Fruit fly (Drosophila melanogaster) whole organism, embryonic: ENCODE measurements around the gene Spt20.
A peak's percentile ranks its signal among the peaks of the same experiment; 100 is the strongest.

Source experiments
- Bteb2 ChIP-seq: fragments of 200-800 bp; sonication (Bioruptor generic); optimal IDR thresholded peaks from 2 replicates; lab custom pipeline; 2016; ENCODE audit warnings: missing biosample characterization, missing genetic modification characterization
- CG11093 ChIP-seq: fragments of 200-800 bp; sonication (Bioruptor generic); IDR thresholded peaks from 3 replicates; pipeline ENCODE4 v1.3.6; 2022; ENCODE audit warnings: missing biosample characterization, missing genetic modification characterization
- CG11456 ChIP-seq: fragments of 200-800 bp; sonication (Bioruptor generic); IDR thresholded peaks from 3 replicates; pipeline ENCODE4 v1.3.6; 2022; ENCODE audit warnings: missing biosample characterization, missing genetic modification characterization
- CG13624 ChIP-seq: fragments of 200-800 bp; sonication (Bioruptor generic); optimal IDR thresholded peaks from 2 replicates; lab custom pipeline; 2016; ENCODE audit warnings: missing biosample characterization, missing genetic modification characterization
- CG14965 ChIP-seq: fragments of 200-800 bp; sonication (Bioruptor generic); optimal IDR thresholded peaks from 2 replicates; lab custom pipeline; 2016; ENCODE audit warnings: missing biosample characterization, missing genetic modification characterization, borderline replicate concordance
- CG15514 ChIP-seq: fragments of 200-800 bp; sonication (Bioruptor generic); optimal IDR thresholded peaks from 3 replicates; lab custom pipeline; 2017; ENCODE audit warnings: missing biosample characterization, missing genetic modification characterization, mild to moderate bottlenecking, moderate library complexity, missing genetic modification reagents
- CG17361 ChIP-seq: fragments of 200-800 bp; sonication (Bioruptor generic); IDR thresholded peaks from 3 replicates; pipeline ENCODE4 v1.3.6; 2022; ENCODE audit warnings: missing biosample characterization, missing genetic modification characterization
- CG17385 ChIP-seq: fragments of 200-800 bp; sonication (Bioruptor generic); optimal IDR thresholded peaks from 3 replicates; lab custom pipeline; 2018; ENCODE audit warnings: missing biosample characterization, mild to moderate bottlenecking, missing genetic modification characterization
- CG18476 ChIP-seq: fragments of 200-800 bp; sonication (Bioruptor generic); optimal IDR thresholded peaks from 2 replicates; lab custom pipeline; 2016; ENCODE audit warnings: missing biosample characterization, mild to moderate bottlenecking, missing genetic modification characterization
- CG2120 ChIP-seq: fragments of 200-800 bp; sonication (Bioruptor generic); optimal IDR thresholded peaks from 3 replicates; lab custom pipeline; 2016; ENCODE audit warnings: missing biosample characterization, missing genetic modification characterization
- CG2129 ChIP-seq: fragments of 200-800 bp; sonication (Bioruptor generic); IDR thresholded peaks from 2 replicates; pipeline ENCODE4 v1.3.6; 2022; ENCODE audit warnings: missing biosample characterization, missing genetic modification characterization; ENCODE audit not compliant: partially characterized antibody
- CG4360 ChIP-seq: fragments of 200-800 bp; sonication (Bioruptor generic); IDR thresholded peaks from 2 replicates; pipeline ENCODE4 v1.3.6; 2022; ENCODE audit warnings: missing biosample characterization, missing genetic modification characterization
- CG7963 ChIP-seq: fragments of 200-800 bp; sonication (Bioruptor generic); IDR thresholded peaks from 3 replicates; pipeline ENCODE4 v1.3.6; 2022; ENCODE audit warnings: missing biosample characterization, missing genetic modification characterization; ENCODE audit not compliant: partially characterized antibody
- Eip74EF ChIP-seq, 2 experiments: fragments of 200-800 bp in 1 of 2; fragments of >200 bp in 1 of 2; sonication (Bioruptor generic) in 1 of 2; optimal IDR thresholded peaks; 2 replicates each; lab custom pipeline; 2017 to 2019; ENCODE audit warnings: missing biosample characterization in 2 of 2, missing genetic modification characterization in 2 of 2, mild to moderate bottlenecking in 1 of 2, moderate library complexity in 1 of 2
- Gsc ChIP-seq: fragments of 200-800 bp; sonication (Bioruptor generic); IDR thresholded peaks from 2 replicates; pipeline ENCODE4 v1.3.6; 2022; ENCODE audit warnings: missing biosample characterization, missing genetic modification characterization
- HHEX ChIP-seq: fragments of 200-800 bp; sonication (Bioruptor generic); optimal IDR thresholded peaks from 3 replicates; lab custom pipeline; 2017; ENCODE audit warnings: missing biosample characterization, mild to moderate bottlenecking, missing genetic modification characterization, missing genetic modification reagents
- HLH54F ChIP-seq: fragments of 200-800 bp; sonication (Bioruptor generic); optimal IDR thresholded peaks from 3 replicates; lab custom pipeline; 2016; ENCODE audit warnings: missing biosample characterization, missing genetic modification characterization
- Hmx ChIP-seq: fragments of 200-800 bp; sonication (Bioruptor generic); optimal IDR thresholded peaks from 2 replicates; lab custom pipeline; 2016; ENCODE audit warnings: missing biosample characterization, missing genetic modification characterization
- Oli ChIP-seq: fragments of 200-800 bp; sonication (Bioruptor generic); optimal IDR thresholded peaks from 2 replicates; lab custom pipeline; 2018; ENCODE audit warnings: missing biosample characterization, mild to moderate bottlenecking, missing genetic modification characterization, moderate library complexity
- Sin3A ChIP-seq: fragments of >200 bp; optimal IDR thresholded peaks from 2 replicates; lab custom pipeline; 2018
- Sry-δ ChIP-seq: fragments of 200-800 bp; sonication (Bioruptor generic); optimal IDR thresholded peaks from 2 replicates; lab custom pipeline; 2016; ENCODE audit warnings: missing biosample characterization, missing genetic modification characterization
- YL-1 ChIP-seq: fragments of 200-800 bp; sonication (Bioruptor generic); optimal IDR thresholded peaks from 3 replicates; lab custom pipeline; 2017; ENCODE audit warnings: missing biosample characterization, mild to moderate bottlenecking, missing genetic modification characterization
- al ChIP-seq: fragments of 200-800 bp; sonication (Bioruptor generic); IDR thresholded peaks from 2 replicates; pipeline ENCODE4 v1.3.6; 2022; ENCODE audit warnings: missing biosample characterization, missing genetic modification characterization
- chinmo ChIP-seq: fragments of 200-800 bp; sonication (Bioruptor generic); IDR thresholded peaks from 4 replicates; pipeline ENCODE4 v1.3.6; 2022; ENCODE audit warnings: missing biosample characterization, missing genetic modification characterization; ENCODE audit not compliant: partially characterized antibody
- dysf ChIP-seq: fragments of 200-800 bp; sonication (Bioruptor generic); IDR thresholded peaks from 3 replicates; pipeline ENCODE4 v1.3.6; 2022; ENCODE audit warnings: missing biosample characterization, missing genetic modification characterization
- eve ChIP-seq, 2 experiments: fragments of >200 bp; optimal IDR thresholded peaks; 2 replicates each; lab custom pipeline; 2017; ENCODE audit warnings: missing biosample characterization in 2 of 2, missing genetic modification characterization in 2 of 2
- ewg ChIP-seq: fragments of 200-800 bp; sonication (Bioruptor generic); optimal IDR thresholded peaks from 3 replicates; lab custom pipeline; 2017; ENCODE audit warnings: mild to moderate bottlenecking, missing biosample characterization, missing genetic modification reagents, missing genetic modification characterization
- ham ChIP-seq: fragments of 200-800 bp; sonication (Bioruptor generic); IDR thresholded peaks from 2 replicates; pipeline ENCODE4 v1.3.6; 2022; ENCODE audit warnings: missing biosample characterization, missing genetic modification characterization
- hth ChIP-seq: fragments of >200 bp; optimal IDR thresholded peaks from 2 replicates; lab custom pipeline; 2017; ENCODE audit warnings: inconsistent platforms
- mam ChIP-seq: fragments of 200-800 bp; sonication (Bioruptor generic); optimal IDR thresholded peaks from 3 replicates; lab custom pipeline; 2016; ENCODE audit warnings: missing biosample characterization, missing genetic modification characterization
- nmo ChIP-seq: fragments of 200-800 bp; sonication (Bioruptor generic); optimal IDR thresholded peaks from 2 replicates; lab custom pipeline; 2018; ENCODE audit warnings: missing biosample characterization, mild to moderate bottlenecking, missing genetic modification characterization, moderate library complexity
- otp ChIP-seq: fragments of 200-800 bp; sonication (Bioruptor generic); IDR thresholded peaks from 3 replicates; pipeline ENCODE4, ENCODE4 v1.3.6; 2022; ENCODE audit warnings: missing biosample characterization, missing genetic modification characterization
- rib ChIP-seq: fragments of 200-800 bp; sonication (Bioruptor generic); IDR thresholded peaks from 2 replicates; pipeline ENCODE4 v1.3.6; 2022; ENCODE audit warnings: missing biosample characterization, missing genetic modification characterization
- ro ChIP-seq: fragments of 200-800 bp; sonication (Bioruptor generic); IDR thresholded peaks from 2 replicates; pipeline ENCODE4 v1.3.6; 2022; ENCODE audit warnings: missing biosample characterization, missing genetic modification characterization
- sim ChIP-seq: fragments of 200-800 bp; sonication (Bioruptor generic); IDR thresholded peaks from 2 replicates; pipeline ENCODE4 v1.3.6; 2022; ENCODE audit warnings: missing biosample characterization, missing genetic modification characterization
- slbo ChIP-seq: fragments of 200-800 bp; sonication (Bioruptor generic); IDR thresholded peaks from 2 replicates; pipeline ENCODE4 v1.3.6; 2022; ENCODE audit warnings: missing biosample characterization, missing genetic modification characterization
- so ChIP-seq: fragments of 200-800 bp; sonication (Bioruptor generic); IDR thresholded peaks from 3 replicates; pipeline ENCODE4 v1.3.6; 2022; ENCODE audit warnings: missing biosample characterization, missing genetic modification characterization
- sr ChIP-seq: fragments of 200-800 bp; sonication (Bioruptor generic); IDR thresholded peaks from 3 replicates; pipeline ENCODE4 v1.3.6; 2022; ENCODE audit warnings: missing biosample characterization, missing genetic modification characterization
- stwl ChIP-seq: fragments of 200-800 bp; sonication (Bioruptor generic); optimal IDR thresholded peaks from 3 replicates; lab custom pipeline; 2018; ENCODE audit warnings: missing biosample characterization, mild to moderate bottlenecking, missing genetic modification characterization, moderate library complexity
- tio ChIP-seq: fragments of 200-800 bp; sonication (Bioruptor generic); optimal IDR thresholded peaks from 2 replicates; lab custom pipeline; 2017; ENCODE audit warnings: missing biosample characterization, missing genetic modification characterization, inconsistent platforms

The Spt20 gene

DNA sequence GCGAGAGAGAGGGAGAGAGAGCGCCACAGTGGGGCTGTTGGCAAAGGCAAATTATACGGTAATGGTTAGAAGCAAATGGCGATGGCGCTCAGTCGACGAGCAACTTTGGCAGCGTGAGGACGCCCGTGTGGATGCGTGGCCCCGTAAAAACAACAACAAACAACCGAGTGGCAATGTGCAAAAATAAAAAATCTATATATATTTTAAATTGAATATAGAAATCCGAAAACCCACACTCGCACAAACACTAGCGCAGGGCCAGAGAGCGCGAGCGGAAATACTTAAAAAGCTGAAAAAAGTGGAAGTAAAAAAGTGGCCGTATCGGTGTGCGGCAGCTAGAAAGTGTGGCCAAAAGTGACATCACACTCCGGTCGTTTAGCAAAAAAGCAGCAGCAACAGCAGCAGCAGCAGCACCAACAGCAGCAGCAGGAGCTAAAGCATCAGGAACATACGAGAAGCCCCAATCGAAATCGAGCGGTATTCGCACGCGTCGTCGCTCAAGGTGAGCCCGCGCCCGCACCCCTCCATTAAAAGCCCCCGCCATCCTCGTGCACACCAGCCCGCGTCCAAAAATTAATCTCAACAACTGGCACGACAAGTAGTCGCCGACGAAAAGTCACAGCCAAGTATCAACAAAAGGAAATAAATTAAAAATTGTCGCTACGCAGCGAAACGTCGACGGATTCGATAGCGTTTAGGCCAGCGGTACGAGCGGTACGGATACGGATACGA is 24.9 kb upstream of the Spt20 start, which contains the start of gene stv (continued):
- peak; percentile 2 for TF ChIP-seq CG15514 (GFP tag; lab: Kevin White, UChicago)
- no peak for TF ChIP-seq Oli (tag; lab: Kevin White, UChicago)
- no peak for TF ChIP-seq YL-1
- no peak for TF ChIP-seq mam (GFP tag; lab: Kevin White, UChicago)
- peak; percentile 12 for TF ChIP-seq HHEX
- TF ChIP-seq CG7963 = no peak
- TF ChIP-seq Hmx (GFP tag; lab: Kevin White, UChicago) = no peak
- no peak for TF ChIP-seq Sry-δ (GFP tag; lab: Kevin White, UChicago)
- TF ChIP-seq ro (GFP tag; lab: Robert Waterston, UW) = no peak
- peak; percentile 86 for TF ChIP-seq CG4360 (GFP tag; lab: Robert Waterston, UW)
- no peak for TF ChIP-seq Sin3A
- TF ChIP-seq hth (lab: Kevin White, UChicago) = no peak
- no peak for TF ChIP-seq tio
- no peak for TF ChIP-seq HLH54F
- TF ChIP-seq CG18476 (GFP tag; lab: Kevin White, UChicago) = no peak
- no peak for TF ChIP-seq al (GFP tag; lab: Robert Waterston, UW)
- TF ChIP-seq CG17385 (GFP tag; lab: Kevin White, UChicago) = no peak
- TF ChIP-seq dysf (GFP tag; lab: Robert Waterston, UW) = peak; percentile 6; the same call in 1 of the 3 replicates
- TF ChIP-seq rib = peak; percentile 27; the same call in 1 of the 2 replicates
- TF ChIP-seq sim (GFP tag; lab: Robert Waterston, UW) = no peak
- no peak for TF ChIP-seq eve (GFP tag; optimal IDR thresholded peaks at IDR 0.05; lab: Kevin White, UChicago)
- TF ChIP-seq CG17361 (GFP tag; lab: Robert Waterston, UW) = no peak
- no peak for TF ChIP-seq CG11093 (GFP tag; lab: Robert Waterston, UW)
- no peak for TF ChIP-seq CG2120
- no peak for TF ChIP-seq Gsc (GFP tag; lab: Robert Waterston, UW)
- 0 out of 3 replicates have a peak, but pooled peaks have one; percentile 41 for TF ChIP-seq otp (GFP tag; lab: Robert Waterston, UW)
- no peak for TF ChIP-seq ewg (GFP tag; lab: Kevin White, UChicago)
- no peak for TF ChIP-seq CG2129 (GFP tag; lab: Robert Waterston, UW)
- peak; percentile 64; the same call in 2 of the 3 replicates for TF ChIP-seq sr (GFP tag; lab: Robert Waterston, UW)
- TF ChIP-seq Bteb2 (GFP tag; lab: Kevin White, UChicago) = no peak
- no peak for TF ChIP-seq stwl (tag; lab: Kevin White, UChicago)
- TF ChIP-seq so (GFP tag; lab: Robert Waterston, UW) = peak; percentile 6; the same call in 1 of the 3 replicates
- TF ChIP-seq CG14965 (GFP tag; lab: Kevin White, UChicago) = no peak
- no peak for TF ChIP-seq CG13624
- peak; percentile 38; the same call in 1 of the 2 replicates for TF ChIP-seq slbo
- TF ChIP-seq Eip74EF (GFP tag; optimal IDR thresholded peaks at IDR 0.05; lab: Kevin White, UChicago) = no peak
- TF ChIP-seq ham (GFP tag; lab: Robert Waterston, UW) = no peak
- peak; percentile 87; the same call in 2 of the 4 replicates for TF ChIP-seq chinmo (GFP tag; lab: Robert Waterston, UW)
- TF ChIP-seq nmo (GFP tag; lab: Kevin White, UChicago) = no peak
- peak; percentile 37; the same call in 2 of the 3 replicates for TF ChIP-seq CG11456 (GFP tag; lab: Robert Waterston, UW)
- TF ChIP-seq, all 482 proteins: peak for 54
